Worm (Caenorhabditis elegans) whole organism, early embryonic: Measurements from ENCODE around the gene F58B4.3.
A peak's percentile ranks its signal among the peaks of the same experiment; 100 is the strongest.

Experiments used
- B0310.2 ChIP-seq: sonication (generic microtip); optimal IDR thresholded peaks from 2 replicates; lab custom pipeline; 2016; ENCODE audit warnings: mild to moderate bottlenecking, missing genetic modification characterization, missing compliant biosample characterization
- F13C5.2 ChIP-seq: sonication (generic microtip); optimal IDR thresholded peaks from 2 replicates; lab custom pipeline; 2017; ENCODE audit warnings: mild to moderate bottlenecking, missing genetic modification characterization, inconsistent platforms, missing compliant biosample characterization
- aly-1 ChIP-seq: sonication (generic microtip); optimal IDR thresholded peaks from 2 replicates; lab custom pipeline; 2016; ENCODE audit warnings: missing genetic modification characterization, missing compliant biosample characterization
- ama-1 ChIP-seq: fragments of 150-350 bp; optimal IDR thresholded peaks from 2 replicates; lab custom pipeline; 2014
- ceh-13 ChIP-seq: fragments of 200-800 bp; sonication (Bioruptor generic); optimal IDR thresholded peaks from 2 replicates; lab custom pipeline; 2018; ENCODE audit warnings: mild to moderate bottlenecking, missing genetic modification characterization, missing compliant biosample characterization
- ceh-36 ChIP-seq: sonication (generic microtip); optimal IDR thresholded peaks from 2 replicates; lab custom pipeline; 2016; ENCODE audit warnings: missing genetic modification characterization, inconsistent platforms, missing compliant biosample characterization
- ets-7 ChIP-seq: sonication (generic microtip); optimal IDR thresholded peaks from 2 replicates; lab custom pipeline; 2016; ENCODE audit warnings: missing genotype, missing genetic modification characterization, missing compliant biosample characterization
- flt-1 ChIP-seq: fragments of 200-800 bp; sonication (Bioruptor generic); IDR thresholded peaks from 2 replicates; pipeline ENCODE4 v1.3.6; 2022; ENCODE audit warnings: missing genetic modification characterization, missing compliant biosample characterization
- hmbx-1 ChIP-seq: sonication (generic microtip); optimal IDR thresholded peaks from 2 replicates; lab custom pipeline; 2016; ENCODE audit warnings: mild to moderate bottlenecking, missing genetic modification characterization, missing compliant biosample characterization
- hmg-4 ChIP-seq: fragments of 200-800 bp; sonication (Bioruptor generic); optimal IDR thresholded peaks from 2 replicates; lab custom pipeline; 2018; ENCODE audit warnings: mild to moderate bottlenecking, missing genetic modification characterization, missing compliant biosample characterization
- hnd-1 ChIP-seq: sonication (generic microtip); optimal IDR thresholded peaks from 2 replicates; lab custom pipeline; 2016; ENCODE audit warnings: missing genetic modification characterization, missing compliant biosample characterization
- pes-1 ChIP-seq: fragments of 200-800 bp; sonication (Bioruptor generic); IDR thresholded peaks from 2 replicates; pipeline ENCODE4 v1.3.6; 2022; ENCODE audit warnings: missing genetic modification reagents, missing genetic modification characterization, missing compliant biosample characterization
- scrt-1 ChIP-seq: fragments of 200-800 bp; sonication (Bioruptor generic); IDR thresholded peaks from 2 replicates; pipeline ENCODE4 v1.3.6; 2022; ENCODE audit warnings: missing genetic modification characterization, missing compliant biosample characterization
- sea-1 ChIP-seq: fragments of 200-800 bp; sonication (Bioruptor generic); conservative IDR thresholded peaks from 2 replicates; pipeline ENCODE4 v1.3.6; 2022; ENCODE audit warnings: missing genetic modification characterization, missing compliant biosample characterization
- tbx-11 ChIP-seq: fragments of 200-800 bp; sonication (Bioruptor generic); IDR thresholded peaks from 2 replicates; pipeline ENCODE4 v1.3.6; 2022; ENCODE audit warnings: missing genetic modification characterization, missing compliant biosample characterization
- tbx-37 ChIP-seq: fragments of 200-800 bp; sonication (Bioruptor generic); conservative IDR thresholded peaks from 2 replicates; pipeline ENCODE4 v1.3.6; 2022; ENCODE audit warnings: missing genetic modification reagents, missing genetic modification characterization, missing compliant biosample characterization
- tra-4 ChIP-seq: sonication (generic microtip); optimal IDR thresholded peaks from 2 replicates; lab custom pipeline; 2017; ENCODE audit warnings: missing genetic modification characterization, missing compliant biosample characterization

F58B4.3 gene

ce11 chrV:10897172-10897571, 32.4 kb upstream of the F58B4.3 start:
- TF ChIP-seq scrt-1 (GFP tag; lab: Robert Waterston, UW) (peak; percentile 46; the same call in 1 of the 2 replicates), tbx-37 (peak; percentile 61), ceh-36 (no peak), ama-1 (lab: Kevin White, UChicago) (no peak), pes-1 (no peak; the same call in none of the 2 replicates), hmbx-1 (no peak), B0310.2 (tag; lab: Kevin White, UChicago) (peak; percentile 25), hnd-1 (tag; lab: Kevin White, UChicago) (peak; percentile 53), ets-7 (tag; lab: Kevin White, UChicago) (no peak), hmg-4 (GFP tag; lab: Kevin White, UChicago) (peak; percentile 82), sea-1 (GFP tag; lab: Robert Waterston, UW) (peak; percentile 68; the same call in 1 of the 2 replicates), F13C5.2 (peak; percentile 93), flt-1 (peak; percentile 76), tbx-11 (GFP tag; lab: Robert Waterston, UW) (peak; percentile 58; the same call in 1 of the 2 replicates)

DNA sequence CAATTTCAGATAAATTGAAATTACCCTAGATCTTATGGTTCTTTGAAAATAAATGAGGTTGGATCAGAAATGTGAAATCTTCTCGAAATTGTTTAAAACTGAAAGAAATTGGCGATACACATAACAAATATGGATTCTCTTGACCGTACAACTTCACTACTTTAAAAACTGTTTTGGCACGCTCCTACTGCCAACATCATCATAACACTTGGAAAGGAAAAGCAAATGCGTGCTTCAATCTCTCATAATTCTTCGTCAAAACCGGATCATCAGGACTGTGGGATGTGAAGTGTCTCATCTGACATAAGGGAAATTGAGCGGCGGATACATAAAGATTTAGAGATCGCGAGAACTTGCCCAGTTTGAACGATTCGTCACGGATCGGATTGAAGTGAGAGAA, 31.5 kb upstream of the F58B4.3 start, which contains the start of gene F32D8.7:
Gene F32D8.7, plus strand, starts transcription at position 329 of the 400 bp plus-strand sequence.
- TF ChIP-seq ceh-13 = no peak
- no peak for TF ChIP-seq B0310.2 (tag; lab: Kevin White, UChicago)
- TF ChIP-seq F13C5.2 = no peak
- TF ChIP-seq tbx-11 (GFP tag; lab: Robert Waterston, UW) = no peak
- TF ChIP-seq flt-1 = no peak
- TF ChIP-seq ama-1 (lab: Kevin White, UChicago) = no peak
- no peak for TF ChIP-seq hmg-4 (GFP tag; lab: Kevin White, UChicago)
- TF ChIP-seq tra-4 = no peak
- TF ChIP-seq hnd-1 (tag; lab: Kevin White, UChicago) = no peak
- no peak for TF ChIP-seq ets-7 (tag; lab: Kevin White, UChicago)
- no peak for TF ChIP-seq aly-1
- no peak for TF ChIP-seq scrt-1 (GFP tag; lab: Robert Waterston, UW)
- TF ChIP-seq pes-1 = no peak
- no peak for TF ChIP-seq hmbx-1
- TF ChIP-seq ceh-36 = no peak
- TF ChIP-seq tbx-37 = no peak
- no peak for TF ChIP-seq sea-1 (GFP tag; lab: Robert Waterston, UW)

- no peak for TF ChIP-seq hmbx-1
- TF ChIP-seq sea-1 (GFP tag; lab: Robert Waterston, UW) = no peak
- TF ChIP-seq F13C5.2 = no peak
- no peak for TF ChIP-seq hnd-1 (tag; lab: Kevin White, UChicago)
- TF ChIP-seq ama-1 (lab: Kevin White, UChicago) = no peak
- TF ChIP-seq ceh-36 = no peak
- TF ChIP-seq tbx-11 (GFP tag; lab: Robert Waterston, UW) = no peak
- no peak for TF ChIP-seq tra-4
- no peak for TF ChIP-seq tbx-37
- no peak for TF ChIP-seq hmg-4 (GFP tag; lab: Kevin White, UChicago)
- no peak for TF ChIP-seq flt-1
- no peak for TF ChIP-seq scrt-1 (GFP tag; lab: Robert Waterston, UW)
- no peak for TF ChIP-seq aly-1
- no peak for TF ChIP-seq ets-7 (tag; lab: Kevin White, UChicago)
- TF ChIP-seq ceh-13 = no peak
- TF ChIP-seq B0310.2 (tag; lab: Kevin White, UChicago) = no peak
- no peak for TF ChIP-seq pes-1
Observed at ce11 chrV:10898629-10899028, 31.0 kb upstream of the F58B4.3 start.

- TF ChIP-seq tbx-11 (GFP tag; lab: Robert Waterston, UW) (no peak), B0310.2 (tag; lab: Kevin White, UChicago) (no peak), scrt-1 (GFP tag; lab: Robert Waterston, UW) (no peak), tra-4 (no peak), hmbx-1 (no peak), ceh-36 (no peak), aly-1 (no peak), pes-1 (no peak), ama-1 (lab: Kevin White, UChicago) (no peak), ceh-13 (no peak), hnd-1 (tag; lab: Kevin White, UChicago) (no peak), flt-1 (no peak), sea-1 (GFP tag; lab: Robert Waterston, UW) (no peak), ets-7 (tag; lab: Kevin White, UChicago) (no peak), hmg-4 (GFP tag; lab: Kevin White, UChicago) (no peak), F13C5.2 (no peak), tbx-37 (no peak)
Observed at ce11 chrV:10901125-10901524, 28.5 kb upstream of the F58B4.3 start, which contains the start of gene spp-16. TSS of gene spp-16 (minus strand) at chrV:10901303.

ce11 chrV:10902682-10903081, 26.9 kb upstream of the F58B4.3 start, which contains the start of gene F32D8.8:
TSS of gene F32D8.8 (minus strand) at chrV:10902782.
- no peak for TF ChIP-seq scrt-1 (GFP tag; lab: Robert Waterston, UW)

ce11 chrV:10903748-10904147, 25.9 kb upstream of the F58B4.3 start, which contains the start of gene F32D8.15:
TSS of gene F32D8.15 (plus strand) at chrV:10904048.
- TF ChIP-seq tbx-37 (no peak), aly-1 (no peak), scrt-1 (GFP tag; lab: Robert Waterston, UW) (no peak), tbx-11 (GFP tag; lab: Robert Waterston, UW) (no peak), F13C5.2 (no peak), ets-7 (tag; lab: Kevin White, UChicago) (no peak), pes-1 (no peak), ceh-36 (no peak), ceh-13 (no peak), hmbx-1 (no peak), hmg-4 (GFP tag; lab: Kevin White, UChicago) (no peak)

ce11 chrV:10904795-10905194, 24.8 kb upstream of the F58B4.3 start:
- no peak for TF ChIP-seq scrt-1 (GFP tag; lab: Robert Waterston, UW)
- no peak for TF ChIP-seq hnd-1 (tag; lab: Kevin White, UChicago)
- no peak for TF ChIP-seq B0310.2 (tag; lab: Kevin White, UChicago)
- no peak for TF ChIP-seq ceh-13
- TF ChIP-seq hmg-4 (GFP tag; lab: Kevin White, UChicago) = no peak
- TF ChIP-seq tbx-11 (GFP tag; lab: Robert Waterston, UW) = no peak
- TF ChIP-seq tbx-37 = no peak
- no peak for TF ChIP-seq pes-1
- TF ChIP-seq hmbx-1 = no peak
- TF ChIP-seq ceh-36 = no peak
- no peak for TF ChIP-seq F13C5.2
- TF ChIP-seq ets-7 (tag; lab: Kevin White, UChicago) = no peak
- TF ChIP-seq tra-4 = no peak
- TF ChIP-seq sea-1 (GFP tag; lab: Robert Waterston, UW) = no peak
- TF ChIP-seq aly-1 = no peak
- no peak for TF ChIP-seq ama-1 (lab: Kevin White, UChicago)
- TF ChIP-seq flt-1 = no peak
